Worm (Caenorhabditis elegans): ENCODE results near the gene unc-71.

unc-71 gene

ce11 chrIII:12880704-12881103 is 10.8 kb downstream of the unc-71 start (continued):
- TF ChIP-seq hsf-1 (GFP tag; IDR thresholded peaks at IDR 0.05) (0 out of 2 replicates have a peak, but pooled peaks have one; percentile 42), D2030.7 (GFP tag; IDR thresholded peaks at IDR 0.05) (peak; percentile 53; the same call in 1 of the 2 replicates), lsl-1 (GFP tag; optimal IDR thresholded peaks at IDR 0.05) (peak; percentile 7), K11D2.4 (GFP tag; IDR thresholded peaks at IDR 0.05) (no peak), hmg-1.2 (GFP tag; IDR thresholded peaks at IDR 0.05) (0 out of 2 replicates have a peak, but pooled peaks have one; percentile 13), dpl-1 (GFP tag; optimal IDR thresholded peaks at IDR 0.05) (peak; percentile 11), efl-1 (GFP tag; optimal IDR thresholded peaks at IDR 0.05) (peak; percentile 77), ztf-6 (GFP tag; IDR thresholded peaks at IDR 0.05) (no peak), aptf-3 (GFP tag; IDR thresholded peaks at IDR 0.05) (no peak)

- TF ChIP-seq ceh-91 (GFP tag; IDR thresholded peaks at IDR 0.05) (no peak), snpc-1.1 (tag; optimal IDR thresholded peaks at IDR 0.05; ENCODE audit: insufficient read depth) (no peak), snpc-1.3 (tag; optimal IDR thresholded peaks at IDR 0.05; ENCODE audit: insufficient read depth) (no peak), ztf-6 (GFP tag; IDR thresholded peaks at IDR 0.05) (no peak), dox-1 (GFP tag; IDR thresholded peaks at IDR 0.05) (peak; percentile 41), ceh-100 (GFP tag; IDR thresholded peaks at IDR 0.05) (peak; percentile 81), athp-1 (tag; optimal IDR thresholded peaks at IDR 0.05) (no peak), C17E4.6 (GFP tag; IDR thresholded peaks at IDR 0.05) (no peak), ztf-25 (GFP tag; IDR thresholded peaks at IDR 0.05) (0 out of 2 replicates have a peak, but pooled peaks have one; percentile 15), lin-54 (GFP tag; optimal IDR thresholded peaks at IDR 0.05) (no peak), hlh-26 (GFP tag; conservative IDR thresholded peaks at IDR 0.05) (no peak), T07F8.4 (tag; optimal IDR thresholded peaks at IDR 0.05) (no peak), lsl-1 (GFP tag; optimal IDR thresholded peaks at IDR 0.05) (no peak), ztf-26 (tag; optimal IDR thresholded peaks at IDR 0.05) (no peak), pha-4 (tag; optimal IDR thresholded peaks at IDR 0.05) (no peak), attf-5 (GFP tag; optimal IDR thresholded peaks at IDR 0.05) (no peak), attf-6 (GFP tag; IDR thresholded peaks at IDR 0.05) (no peak), cebp-1 (GFP tag; IDR thresholded peaks at IDR 0.05) (no peak), cebp-1 (tag; optimal IDR thresholded peaks at IDR 0.05) (no peak), B0336.3 (GFP tag; IDR thresholded peaks at IDR 0.05) (no peak), lin-26 (GFP tag; IDR thresholded peaks at IDR 0.05) (no peak), die-1 (tag; optimal IDR thresholded peaks at IDR 0.05) (no peak), somi-1 (GFP tag; optimal IDR thresholded peaks at IDR 0.05) (no peak), F22D6.2 (tag; optimal IDR thresholded peaks at IDR 0.05) (no peak), sea-2 (GFP tag; IDR thresholded peaks at IDR 0.05) (no peak), ceh-40 (GFP tag; IDR thresholded peaks at IDR 0.05) (no peak), let-607 (tag; optimal IDR thresholded peaks at IDR 0.05) (no peak), nfya-1 (tag; optimal IDR thresholded peaks at IDR 0.05; ENCODE audit: borderline replicate concordance, insufficient read depth) (no peak), nfya-2 (GFP tag; IDR thresholded peaks at IDR 0.05) (no peak), K11D2.4 (GFP tag; IDR thresholded peaks at IDR 0.05) (no peak), sptf-2 (GFP tag; optimal IDR thresholded peaks at IDR 0.05) (no peak), aptf-2 (GFP tag; conservative IDR thresholded peaks at IDR 0.05) (0 out of 2 replicates have a peak, but pooled peaks have one; percentile 6), nhr-90 (tag; optimal IDR thresholded peaks at IDR 0.05) (no peak), F39B2.1 (GFP tag; IDR thresholded peaks at IDR 0.05) (no peak), chd-7 (tag; optimal IDR thresholded peaks at IDR 0.05) (no peak), egrh-3 (GFP tag; IDR thresholded peaks at IDR 0.05) (peak; percentile 63; the same call in 1 of the 2 replicates), repo-1 (tag; optimal IDR thresholded peaks at IDR 0.05) (no peak), egl-44 (GFP tag; IDR thresholded peaks at IDR 0.05) (no peak), ccch-3 (GFP tag; optimal IDR thresholded peaks at IDR 0.05) (no peak), hsf-1 (GFP tag; IDR thresholded peaks at IDR 0.05) (0 out of 2 replicates have a peak, but pooled peaks have one; percentile 23), F33H1.4 (GFP tag; IDR thresholded peaks at IDR 0.05) (no peak)
Measured at ce11 chrIII:12877527-12878234, 13.9 kb downstream of the unc-71 start, which contains the start of the genes cec-7 and enu-3.5. TSS of gene cec-7 (minus strand) at chrIII:12877577. TSS of gene enu-3.5 (plus strand) at chrIII:12878196.

Measured in whole organism, young adult.